Fruit fly (Drosophila melanogaster) whole organism, prepupa: Measurements from ENCODE around the gene dachs.

ENCODE experiments used
- Blimp-1 ChIP-seq: fragments of 200-800 bp; sonication (Bioruptor generic); optimal IDR thresholded peaks from 3 replicates; lab custom pipeline; 2017; ENCODE audit warnings: missing biosample characterization, missing genetic modification characterization, mild to moderate bottlenecking, moderate library complexity, missing genetic modification reagents
- CG10631 ChIP-seq: fragments of 200-800 bp; sonication (Bioruptor generic); optimal IDR thresholded peaks from 2 replicates; lab custom pipeline; 2016; ENCODE audit warnings: missing biosample characterization, missing genetic modification characterization
- CG10669 ChIP-seq: fragments of 200-800 bp; sonication (Bioruptor generic); optimal IDR thresholded peaks from 3 replicates; lab custom pipeline; 2018; ENCODE audit warnings: missing biosample characterization, mild to moderate bottlenecking, missing genetic modification characterization, moderate library complexity
- CG11902 ChIP-seq: fragments of 200-800 bp; sonication (Bioruptor generic); optimal IDR thresholded peaks from 3 replicates; lab custom pipeline; 2016; ENCODE audit warnings: missing biosample characterization, missing genetic modification characterization
- CG15336 ChIP-seq: fragments of 200-800 bp; sonication (Bioruptor generic); IDR thresholded peaks from 2 replicates; pipeline ENCODE4 v1.3.6; 2022; ENCODE audit warnings: missing biosample characterization, missing genetic modification characterization
- CG1621 ChIP-seq: fragments of 200-800 bp; sonication (Bioruptor generic); optimal IDR thresholded peaks from 3 replicates; lab custom pipeline; 2018; ENCODE audit warnings: missing biosample characterization, mild to moderate bottlenecking, missing genetic modification characterization
- CG16779 ChIP-seq: fragments of 200-800 bp; sonication (Bioruptor generic); optimal IDR thresholded peaks from 3 replicates; lab custom pipeline; 2017; ENCODE audit warnings: missing biosample characterization, mild to moderate bottlenecking, missing genetic modification characterization
- CG3032 ChIP-seq: fragments of 200-800 bp; optimal IDR thresholded peaks from 2 replicates; lab custom pipeline; 2019; ENCODE audit warnings: missing biosample characterization, mild to moderate bottlenecking, missing genetic modification characterization, moderate library complexity
- CG31627 ChIP-seq: fragments of 200-800 bp; sonication (Bioruptor generic); optimal IDR thresholded peaks from 3 replicates; lab custom pipeline; 2016; ENCODE audit warnings: missing biosample characterization, missing genetic modification characterization
- CG34406 ChIP-seq: fragments of 200-800 bp; sonication (Bioruptor generic); optimal IDR thresholded peaks from 3 replicates; lab custom pipeline; 2016; ENCODE audit warnings: missing biosample characterization, missing genetic modification characterization
- CG4318 ChIP-seq: fragments of 200-800 bp; sonication (Bioruptor generic); optimal IDR thresholded peaks from 3 replicates; lab custom pipeline; 2017; ENCODE audit warnings: missing biosample characterization, mild to moderate bottlenecking, missing genetic modification characterization
- CG6163 ChIP-seq: fragments of 200-800 bp; sonication (Bioruptor generic); IDR thresholded peaks from 3 replicates; pipeline ENCODE4 v1.3.6; 2022; ENCODE audit warnings: missing biosample characterization, missing genetic modification characterization
- CG6792 ChIP-seq: fragments of 200-800 bp; sonication (Bioruptor generic); optimal IDR thresholded peaks from 3 replicates; lab custom pipeline; 2016; ENCODE audit warnings: missing biosample characterization, missing genetic modification characterization
- CG6808 ChIP-seq: fragments of 200-800 bp; sonication (Bioruptor generic); optimal IDR thresholded peaks from 3 replicates; lab custom pipeline; 2017; ENCODE audit warnings: missing biosample characterization, missing genetic modification characterization, mild to moderate bottlenecking, moderate library complexity, missing genetic modification reagents
- CG6854 ChIP-seq: fragments of 200-800 bp; sonication (Bioruptor generic); optimal IDR thresholded peaks from 2 replicates; lab custom pipeline; 2017; ENCODE audit warnings: missing biosample characterization, mild to moderate bottlenecking, missing genetic modification characterization
- CG7368 ChIP-seq: fragments of 200-800 bp; sonication (Bioruptor generic); optimal IDR thresholded peaks from 3 replicates; lab custom pipeline; 2016; ENCODE audit warnings: missing biosample characterization, missing genetic modification characterization
- CG8632 ChIP-seq: fragments of 200-800 bp; sonication (Bioruptor generic); optimal IDR thresholded peaks from 3 replicates; lab custom pipeline; 2016; ENCODE audit warnings: missing biosample characterization, missing genetic modification characterization
- Eip75B ChIP-seq: fragments of 200-800 bp; sonication (Bioruptor generic); optimal IDR thresholded peaks from 3 replicates; lab custom pipeline; 2016; ENCODE audit warnings: missing biosample characterization, missing genetic modification characterization
- Eip78C ChIP-seq: fragments of 200-800 bp; sonication (Bioruptor generic); peaks from one replicate; lab custom pipeline; 2016; ENCODE audit warnings: missing biosample characterization, missing genetic modification characterization
- Eip93F ChIP-seq: fragments of 200-800 bp; sonication (Bioruptor generic); optimal IDR thresholded peaks from 2 replicates; lab custom pipeline; 2016; ENCODE audit warnings: missing biosample characterization, mild to moderate bottlenecking, missing genetic modification characterization
- Ets21C ChIP-seq: fragments of 200-800 bp; sonication (Bioruptor generic); optimal IDR thresholded peaks from 3 replicates; lab custom pipeline; 2016; ENCODE audit warnings: missing biosample characterization, missing genetic modification characterization
- Ets96B ChIP-seq: fragments of 200-800 bp; optimal IDR thresholded peaks from 2 replicates; lab custom pipeline; 2019; ENCODE audit warnings: missing biosample characterization, mild to moderate bottlenecking, missing genetic modification characterization, moderate library complexity
- Gug ChIP-seq: fragments of 200-800 bp; sonication (Bioruptor generic); IDR thresholded peaks from 2 replicates; pipeline ENCODE4 v1.3.6; 2022; ENCODE audit warnings: missing biosample characterization, missing genetic modification characterization
- Hr38 ChIP-seq: sonication (Bioruptor generic); optimal IDR thresholded peaks from 2 replicates; lab custom pipeline; 2016; ENCODE audit warnings: missing biosample characterization, missing genetic modification characterization
- Hr39 ChIP-seq: fragments of 200-800 bp; sonication (Bioruptor generic); optimal IDR thresholded peaks from 2 replicates; lab custom pipeline; 2016; ENCODE audit warnings: missing biosample characterization, missing genetic modification characterization
- OdsH ChIP-seq: fragments of 200-800 bp; sonication (Bioruptor generic); optimal IDR thresholded peaks from 3 replicates; lab custom pipeline; 2016; ENCODE audit warnings: missing biosample characterization, missing genetic modification characterization
- Smox ChIP-seq: fragments of 200-800 bp; sonication (Bioruptor generic); optimal IDR thresholded peaks from 3 replicates; lab custom pipeline; 2016; ENCODE audit warnings: missing biosample characterization, missing genetic modification characterization
- Sox102F ChIP-seq: fragments of 200-800 bp; sonication (Bioruptor generic); optimal IDR thresholded peaks from 2 replicates; lab custom pipeline; 2016; ENCODE audit warnings: missing biosample characterization, mild to moderate bottlenecking, missing genetic modification characterization
- Sox14 ChIP-seq: fragments of 200-800 bp; sonication (Bioruptor generic); optimal IDR thresholded peaks from 3 replicates; lab custom pipeline; 2016; ENCODE audit warnings: missing biosample characterization, missing genetic modification characterization
- Sox15 ChIP-seq: fragments of 200-800 bp; sonication (Bioruptor generic); optimal IDR thresholded peaks from 3 replicates; lab custom pipeline; 2016; ENCODE audit warnings: missing biosample characterization, missing genetic modification characterization
- achi ChIP-seq: fragments of 200-800 bp; sonication (Bioruptor generic); optimal IDR thresholded peaks from 3 replicates; lab custom pipeline; 2016; ENCODE audit warnings: missing biosample characterization, missing genetic modification characterization
- acj6 ChIP-seq: fragments of 200-800 bp; sonication (Bioruptor generic); optimal IDR thresholded peaks from 3 replicates; lab custom pipeline; 2016; ENCODE audit warnings: missing biosample characterization, missing genetic modification characterization
- cyc ChIP-seq: fragments of 200-800 bp; sonication (Bioruptor generic); optimal IDR thresholded peaks from 3 replicates; lab custom pipeline; 2016; ENCODE audit warnings: missing biosample characterization, missing genetic modification characterization
- dsx ChIP-seq: fragments of 200-800 bp; optimal IDR thresholded peaks from 3 replicates; lab custom pipeline; 2019; ENCODE audit warnings: missing biosample characterization, mild to moderate bottlenecking, missing genetic modification characterization, moderate library complexity; ENCODE audit not compliant: poor library complexity, severe bottlenecking
- eg ChIP-seq: fragments of 200-800 bp; sonication (Bioruptor generic); IDR thresholded peaks from 3 replicates; pipeline ENCODE4 v1.3.6; 2022; ENCODE audit warnings: missing biosample characterization, missing genetic modification characterization
- esn ChIP-seq: fragments of 200-800 bp; sonication (Bioruptor generic); optimal IDR thresholded peaks from 2 replicates; lab custom pipeline; 2016; ENCODE audit warnings: missing biosample characterization, mild to moderate bottlenecking, missing genetic modification characterization, moderate library complexity
- fd59A ChIP-seq: fragments of 200-800 bp; sonication (Bioruptor generic); optimal IDR thresholded peaks from 2 replicates; lab custom pipeline; 2017; ENCODE audit warnings: missing biosample characterization, mild to moderate bottlenecking, missing genetic modification characterization, missing genetic modification reagents
- fd85E ChIP-seq: fragments of 200-800 bp; sonication (Bioruptor generic); optimal IDR thresholded peaks from 3 replicates; lab custom pipeline; 2016; ENCODE audit warnings: missing biosample characterization, missing genetic modification characterization
- lz ChIP-seq: fragments of 200-800 bp; sonication (Bioruptor generic); optimal IDR thresholded peaks from 3 replicates; lab custom pipeline; 2016; ENCODE audit warnings: missing biosample characterization, missing genetic modification characterization
- net ChIP-seq: fragments of 200-800 bp; sonication (Bioruptor generic); optimal IDR thresholded peaks from 3 replicates; lab custom pipeline; 2016; ENCODE audit warnings: missing biosample characterization, missing genetic modification characterization
- pdm3 ChIP-seq: fragments of 200-800 bp; sonication (Bioruptor generic); optimal IDR thresholded peaks from 3 replicates; lab custom pipeline; 2016; ENCODE audit warnings: missing biosample characterization, missing genetic modification characterization
- salr ChIP-seq, 2 experiments: fragments of 200-800 bp; sonication (Bioruptor generic); optimal IDR thresholded peaks; 3 replicates each; lab custom pipeline; 2016 to 2018; ENCODE audit warnings: missing biosample characterization in 2 of 2, missing genetic modification characterization in 2 of 2, mild to moderate bottlenecking in 1 of 2
- spab ChIP-seq: fragments of 200-800 bp; sonication (Bioruptor generic); optimal IDR thresholded peaks from 2 replicates; lab custom pipeline; 2017; ENCODE audit warnings: missing biosample characterization, mild to moderate bottlenecking, missing genetic modification characterization, missing genetic modification reagents
- svp ChIP-seq: fragments of 200-800 bp; sonication (Bioruptor generic); peaks from one replicate; lab custom pipeline; 2016; ENCODE audit warnings: missing biosample characterization, missing genetic modification characterization
- topi ChIP-seq: fragments of 200-800 bp; sonication (Bioruptor generic); optimal IDR thresholded peaks from 3 replicates; lab custom pipeline; 2016; ENCODE audit warnings: missing biosample characterization, missing genetic modification characterization
- vri ChIP-seq: fragments of 200-800 bp; sonication (Bioruptor generic); optimal IDR thresholded peaks from 3 replicates; lab custom pipeline; 2016; ENCODE audit warnings: missing biosample characterization, mild to moderate bottlenecking, missing genetic modification characterization

Gene dachs

DNA sequence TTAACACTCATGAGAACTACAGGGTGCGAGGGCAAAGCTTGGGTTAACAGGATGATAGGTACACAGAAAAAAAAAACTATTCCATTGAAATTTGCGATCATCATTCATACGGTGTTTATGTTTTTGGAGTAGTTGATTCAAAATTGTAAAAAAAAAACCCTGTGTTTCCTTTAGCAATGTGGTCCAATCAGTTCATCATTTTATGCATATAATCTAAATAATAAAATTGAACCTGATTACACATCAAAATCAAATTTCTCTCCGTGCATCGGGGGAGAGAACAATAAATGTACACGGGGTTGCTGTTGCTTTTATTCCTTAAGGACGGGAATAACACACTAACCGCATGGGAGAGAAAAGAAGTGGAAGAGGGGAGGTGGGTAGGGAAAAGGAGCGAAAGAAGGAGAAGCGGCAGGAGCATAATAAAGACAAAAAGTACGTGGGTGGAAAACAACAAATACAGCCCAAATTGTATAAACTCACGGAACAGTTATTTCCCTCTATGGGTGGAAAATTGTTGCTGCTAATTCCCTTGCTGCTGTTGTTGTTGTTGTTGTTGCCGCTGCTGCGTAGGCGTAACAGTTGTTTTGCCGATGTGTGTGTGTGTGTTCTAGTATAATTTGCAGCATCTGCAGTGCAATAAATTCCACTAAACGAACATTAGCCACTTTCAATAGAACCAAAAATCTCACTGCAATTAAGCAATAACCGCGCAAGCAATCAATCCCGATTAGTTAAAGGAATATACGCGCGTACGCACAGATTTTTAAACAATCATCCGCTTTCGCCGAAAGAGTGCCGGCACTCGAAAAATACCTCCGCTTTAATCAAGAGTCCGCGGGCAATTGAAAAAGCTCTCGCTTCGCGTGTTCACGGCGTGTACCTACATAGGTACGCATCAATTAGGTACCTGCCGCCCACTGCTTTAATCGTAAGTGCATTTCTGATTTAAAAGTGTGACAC lies 3.2 kb upstream of the dachs start, which contains the start of gene Agpat2 (continued):
- TF ChIP-seq CG6854 (GFP tag; lab: Kevin White, UChicago) (no peak), Hr38 (no peak), Eip93F (GFP tag; lab: Kevin White, UChicago) (peak; percentile 20), CG15336 (GFP tag; lab: Robert Waterston, UW) (0 out of 2 replicates have a peak, but pooled peaks have one; percentile 26), fd85E (GFP tag; lab: Kevin White, UChicago) (peak; percentile 7), net (GFP tag; lab: Kevin White, UChicago) (peak; percentile 48), Ets96B (peak; percentile 53), CG6808 (GFP tag; lab: Kevin White, UChicago) (peak; percentile 45), CG7368 (peak; percentile 64), cyc (peak; percentile 80), CG1621 (peak; percentile 48), esn (peak; percentile 82), spab (peak; percentile 57), CG6163 (peak; percentile 73), vri (peak; percentile 68)

DNA sequence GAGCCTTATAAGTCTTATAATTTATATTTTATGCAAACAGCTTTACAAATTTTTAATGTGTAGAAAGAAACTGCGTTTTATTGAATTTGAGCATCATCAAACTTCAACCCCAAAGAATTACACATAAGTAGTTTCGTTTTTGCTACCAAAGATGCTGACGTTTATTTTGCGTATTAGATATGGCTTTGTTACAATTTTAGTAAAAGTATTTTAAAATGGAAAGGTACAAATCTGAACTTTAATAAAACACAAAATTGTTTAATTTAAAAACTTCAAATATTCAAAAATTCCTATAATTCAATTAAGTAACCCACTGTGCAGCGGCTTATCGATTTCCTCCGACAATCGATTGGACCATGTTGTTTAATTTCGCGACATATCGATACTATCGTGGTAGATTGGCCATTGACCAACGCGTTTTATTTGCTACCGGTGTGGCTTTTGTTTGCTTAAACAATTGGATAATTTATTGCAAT lies 2.5 kb upstream of the dachs start, which contains the start of gene prg:
Gene prg (plus strand): TSS at position 382 of the 476 bp plus-strand sequence.
- TF ChIP-seq Smox (GFP tag; lab: Kevin White, UChicago) = peak; percentile 73
- TF ChIP-seq achi (GFP tag; lab: Kevin White, UChicago) = peak; percentile 51
- TF ChIP-seq CG8632 (GFP tag; lab: Kevin White, UChicago) = peak; percentile 58
- no peak for TF ChIP-seq fd59A
- TF ChIP-seq dsx (GFP tag; lab: Kevin White, UChicago) = peak; percentile 38
- peak; percentile 49 for TF ChIP-seq net (GFP tag; lab: Kevin White, UChicago)
- no peak for TF ChIP-seq Sox15
- TF ChIP-seq CG16779 (tag; lab: Kevin White, UChicago) = peak; percentile 9
- peak; percentile 17 for TF ChIP-seq CG7368
- peak; percentile 90 for TF ChIP-seq svp (GFP tag; lab: Kevin White, UChicago)
- peak; percentile 21 for TF ChIP-seq CG6808 (GFP tag; lab: Kevin White, UChicago)
- TF ChIP-seq vri = peak; percentile 19
- TF ChIP-seq CG31627 (GFP tag; lab: Kevin White, UChicago) = peak; percentile 63
- TF ChIP-seq Eip78C (GFP tag; lab: Kevin White, UChicago) = peak; percentile 90
- no peak for TF ChIP-seq Gug
- TF ChIP-seq acj6 (GFP tag; lab: Kevin White, UChicago) = peak; percentile 48
- peak; percentile 52 for TF ChIP-seq CG34406 (GFP tag; lab: Kevin White, UChicago)
- TF ChIP-seq CG6163 = peak; percentile 42
- TF ChIP-seq CG6854 (GFP tag; lab: Kevin White, UChicago) = no peak
- peak; percentile 46 for TF ChIP-seq CG10669
- TF ChIP-seq Blimp-1 (GFP tag; lab: Kevin White, UChicago) = no peak
- TF ChIP-seq eg = peak; percentile 68
- TF ChIP-seq Sox14 (GFP tag; lab: Kevin White, UChicago) = peak; percentile 70
- TF ChIP-seq Eip75B (GFP tag; lab: Kevin White, UChicago) = peak; percentile 77
- peak; percentile 49; the same call in 1 of the 2 replicates for TF ChIP-seq CG15336 (GFP tag; lab: Robert Waterston, UW)
- peak; percentile 67 for TF ChIP-seq Ets96B
- peak; percentile 64 for TF ChIP-seq OdsH (GFP tag; lab: Kevin White, UChicago)
- peak; percentile 53 for TF ChIP-seq CG10631 (GFP tag; lab: Kevin White, UChicago)
- TF ChIP-seq cyc = peak; percentile 62
- peak; percentile 51 for TF ChIP-seq Eip93F (GFP tag; lab: Kevin White, UChicago)
- TF ChIP-seq lz (GFP tag; lab: Kevin White, UChicago) = peak; percentile 51
- TF ChIP-seq CG11902 = peak; percentile 49
- peak; percentile 58 for TF ChIP-seq Sox102F (GFP tag; lab: Kevin White, UChicago)
- peak; percentile 2 for TF ChIP-seq CG1621
- peak; percentile 52 for TF ChIP-seq Hr39
- peak; percentile 41 for TF ChIP-seq CG3032 (tag; lab: Kevin White, UChicago)
- peak; percentile 51 for TF ChIP-seq CG6792 (GFP tag; lab: Kevin White, UChicago)
- peak in 1 of 2 experiments; percentile 2 for TF ChIP-seq salr (GFP tag; optimal IDR thresholded peaks at IDR 0.05; lab: Kevin White, UChicago)
- peak; percentile 70 for TF ChIP-seq esn
- peak; percentile 51 for TF ChIP-seq CG4318 (GFP tag; lab: Kevin White, UChicago)
- peak; percentile 45 for TF ChIP-seq Ets21C (GFP tag; lab: Kevin White, UChicago)
- peak; percentile 64 for TF ChIP-seq pdm3 (GFP tag; lab: Kevin White, UChicago)
- TF ChIP-seq topi = peak; percentile 75
